Fruit fly (Drosophila melanogaster): Measurements from ENCODE around the gene CG13318.
A peak's percentile ranks its signal among the peaks of the same experiment; 100 is the strongest.

The CG13318 gene

DNA sequence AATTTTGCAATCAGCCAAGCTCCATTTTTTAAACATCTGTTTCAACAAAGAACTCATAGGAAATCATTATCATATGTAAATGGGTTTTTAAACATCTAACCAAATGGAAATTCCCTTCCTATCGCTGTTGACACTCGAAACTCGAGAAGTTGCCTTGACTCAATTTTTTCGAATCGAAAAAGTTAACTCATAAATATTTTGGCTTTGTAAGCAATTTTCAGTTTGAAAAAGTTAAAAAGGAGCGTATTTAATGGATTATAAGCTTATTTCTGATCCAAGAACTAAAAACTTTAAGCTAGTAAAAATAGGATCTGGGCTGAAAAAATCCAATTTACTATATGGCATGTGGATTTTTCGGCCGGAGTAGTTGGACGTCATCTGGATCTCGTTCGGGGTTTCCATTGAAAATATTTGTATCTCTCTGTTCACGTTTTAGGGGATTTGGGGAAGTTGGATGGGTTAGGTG is 40.7 kb upstream of the CG13318 start, which contains the start of gene CG9837 (continued):
- TF ChIP-seq Nf-YB (GFP tag; optimal IDR thresholded peaks at IDR 0.05): no peak
- TF ChIP-seq Med (GFP tag): peak; percentile 34
- no peak for TF ChIP-seq H2.0 (GFP tag; IDR thresholded peaks at IDR 0.05)
- no peak for TF ChIP-seq Deaf1 (tag; optimal IDR thresholded peaks at IDR 0.05)
- no peak for TF ChIP-seq vfl (GFP tag; optimal IDR thresholded peaks at IDR 0.05)
- no peak for TF ChIP-seq CG11085 (GFP tag; IDR thresholded peaks at IDR 0.05)
- no peak for TF ChIP-seq Dip3 (GFP tag; optimal IDR thresholded peaks at IDR 0.05)
- no peak for TF ChIP-seq fd102C (GFP tag; optimal IDR thresholded peaks at IDR 0.05)
- TF ChIP-seq disco-r (GFP tag; optimal IDR thresholded peaks at IDR 0.05): no peak
- peak; percentile 15 for TF ChIP-seq twi (tag; optimal IDR thresholded peaks at IDR 0.05)
- peak; percentile 3 for TF ChIP-seq CG15514 (GFP tag; optimal IDR thresholded peaks at IDR 0.05)
- TF ChIP-seq CG12942 (GFP tag; optimal IDR thresholded peaks at IDR 0.05): no peak
- no peak for TF ChIP-seq jumu (GFP tag; optimal IDR thresholded peaks at IDR 0.05)
- no peak for TF ChIP-seq CG3995 (GFP tag; optimal IDR thresholded peaks at IDR 0.05)
- no peak for TF ChIP-seq CG8765 (GFP tag; IDR thresholded peaks at IDR 0.05)
- TF ChIP-seq maf-S (GFP tag; optimal IDR thresholded peaks at IDR 0.05): no peak
- peak; percentile 8 for TF ChIP-seq CG10543 (GFP tag; optimal IDR thresholded peaks at IDR 0.05)
- TF ChIP-seq Fer2 (tag; optimal IDR thresholded peaks at IDR 0.05): peak; percentile 18
- TF ChIP-seq CG12219 (GFP tag; optimal IDR thresholded peaks at IDR 0.05): no peak
- no peak for TF ChIP-seq CG30403 (GFP tag; optimal IDR thresholded peaks at IDR 0.05)

DNA sequence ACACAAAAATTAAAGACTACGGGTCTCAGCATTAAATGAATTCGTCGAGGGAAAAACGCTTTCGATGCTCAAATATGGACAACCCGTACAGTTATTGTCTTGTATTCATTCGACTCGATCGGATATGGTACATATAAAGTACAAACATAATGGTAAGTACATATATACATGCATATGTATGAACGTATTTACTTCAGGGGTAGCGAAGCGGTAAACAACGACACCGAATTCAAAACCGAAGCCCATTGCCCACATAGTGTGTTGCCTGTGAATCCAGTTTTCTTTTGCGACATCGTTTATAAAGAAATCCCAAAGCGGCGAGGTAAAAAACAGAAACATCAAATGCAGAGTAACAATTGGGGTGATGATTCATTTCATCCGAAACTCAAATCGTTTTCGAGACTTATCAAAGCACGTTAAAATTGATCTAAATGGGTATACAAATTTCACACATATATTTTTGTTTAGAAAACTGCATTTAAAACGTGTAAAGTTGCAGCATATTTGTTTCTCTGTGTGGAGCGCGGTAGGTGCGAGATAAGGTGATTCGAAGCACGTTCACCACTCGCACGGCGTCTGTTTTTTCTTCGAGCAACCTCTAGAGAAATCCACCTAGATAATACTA is 40.0 kb upstream of the CG13318 start:
- TF ChIP-seq sens-2 (GFP tag; IDR thresholded peaks at IDR 0.05) (no peak), Awh (GFP tag; IDR thresholded peaks at IDR 0.05) (peak; percentile 81; the same call in 1 of the 2 replicates), CG4730 (GFP tag; IDR thresholded peaks at IDR 0.05) (0 out of 2 replicates have a peak, but pooled peaks have one; percentile 28), Deaf1 (tag; optimal IDR thresholded peaks at IDR 0.05) (peak; percentile 40), tna (GFP tag; IDR thresholded peaks at IDR 0.05; ENCODE audit: partially characterized antibody) (no peak), CG7271 (tag; optimal IDR thresholded peaks at IDR 0.05) (no peak), B-H2 (GFP tag; optimal IDR thresholded peaks at IDR 0.05) (no peak), al (GFP tag; IDR thresholded peaks at IDR 0.05) (peak; percentile 46; the same call in 1 of the 2 replicates), Stat92E (GFP tag; optimal IDR thresholded peaks at IDR 0.05) (peak in 1 of 3 experiments; percentile 34), Aef1 (GFP tag; IDR thresholded peaks at IDR 0.05) (peak; percentile 47; the same call in 2 of the 3 replicates), CG3726 (GFP tag; IDR thresholded peaks at IDR 0.05) (0 out of 3 replicates have a peak, but pooled peaks have one; percentile 40), vvl (GFP tag; IDR thresholded peaks at IDR 0.05) (peak; percentile 83), klu (GFP tag; IDR thresholded peaks at IDR 0.05) (0 out of 2 replicates have a peak, but pooled peaks have one; percentile 27), bcd (GFP tag; optimal IDR thresholded peaks at IDR 0.05) (no peak), CG17385 (GFP tag; optimal IDR thresholded peaks at IDR 0.05) (peak; percentile 46), maf-S (GFP tag; optimal IDR thresholded peaks at IDR 0.05) (peak; percentile 7), CG3838 (GFP tag; optimal IDR thresholded peaks at IDR 0.05) (no peak), wek (GFP tag; optimal IDR thresholded peaks at IDR 0.05) (peak; percentile 40), CG34422 (GFP tag; IDR thresholded peaks at IDR 0.05) (peak; percentile 48; the same call in 2 of the 3 replicates), NfI (GFP tag; optimal IDR thresholded peaks at IDR 0.05) (peak; percentile 15), Chrac-16 (GFP tag; optimal IDR thresholded peaks at IDR 0.05) (no peak), pnt (GFP tag; optimal IDR thresholded peaks at IDR 0.05) (peak; percentile 17), CG4282 (GFP tag; optimal IDR thresholded peaks at IDR 0.05) (no peak), HLH4C (GFP tag; IDR thresholded peaks at IDR 0.05; ENCODE audit: partially characterized antibody) (no peak), CG18599 (GFP tag; optimal IDR thresholded peaks at IDR 0.05) (peak; percentile 38), CG13287 (GFP tag; IDR thresholded peaks at IDR 0.05; ENCODE audit: partially characterized antibody) (no peak), chn (GFP tag; optimal IDR thresholded peaks at IDR 0.05) (peak; percentile 29), Nf-YC (tag; optimal IDR thresholded peaks at IDR 0.05) (peak; percentile 10), CG1024 (GFP tag; IDR thresholded peaks at IDR 0.05) (no peak), chinmo (GFP tag; IDR thresholded peaks at IDR 0.05; ENCODE audit: partially characterized antibody) (0 out of 4 replicates have a peak, but pooled peaks have one; percentile 13), Ets65A (GFP tag) (no peak)

Data from whole organism, embryonic.